Fruit fly (Drosophila melanogaster) S2 (cell line): Measurements from ENCODE around the gene CG12535.

Source experiments
- CG8478 ChIP-seq: fragments of >200 bp; optimal IDR thresholded peaks from 2 replicates; lab custom pipeline; 2018
- CTCF ChIP-seq, 2 experiments: fragments of >200 bp; optimal IDR thresholded peaks; 2 replicates each; lab custom pipeline; 2018

The CG12535 gene

dm6 chrX:3363676-3364075, 85.1 kb downstream of the CG12535 start:
- no peak for TF ChIP-seq CG8478
- no peak for TF ChIP-seq CTCF (optimal IDR thresholded peaks at IDR 0.05; lab: Kevin White, UChicago)

- TF ChIP-seq CTCF (optimal IDR thresholded peaks at IDR 0.05; lab: Kevin White, UChicago), result no peak
- TF ChIP-seq CG8478, result no peak
Measured at dm6 chrX:3362436-3362835, 86.3 kb downstream of the CG12535 start.

- TF ChIP-seq CTCF (optimal IDR thresholded peaks at IDR 0.05; lab: Kevin White, UChicago) (no peak), CG8478 (no peak)
Measured at dm6 chrX:3361675-3362074, 87.1 kb downstream of the CG12535 start.

dm6 chrX:3360437-3361075, 88.2 kb downstream of the CG12535 start:
- no peak for TF ChIP-seq CTCF (optimal IDR thresholded peaks at IDR 0.05; lab: Kevin White, UChicago)
- no peak for TF ChIP-seq CG8478

dm6 chrX:3358875-3359274, 89.9 kb downstream of the CG12535 start:
- TF ChIP-seq CTCF (optimal IDR thresholded peaks at IDR 0.05; lab: Kevin White, UChicago) (no peak), CG8478 (no peak)

dm6 chrX:3357724-3358179, 91.0 kb downstream of the CG12535 start:
- TF ChIP-seq CG8478 (no peak), CTCF (optimal IDR thresholded peaks at IDR 0.05; lab: Kevin White, UChicago) (no peak)

dm6 chrX:3356937-3357552, 91.7 kb downstream of the CG12535 start:
- TF ChIP-seq CG8478, result no peak
- TF ChIP-seq CTCF (optimal IDR thresholded peaks at IDR 0.05; lab: Kevin White, UChicago), result no peak

dm6 chrX:3356289-3356688, 92.5 kb downstream of the CG12535 start:
- TF ChIP-seq CTCF (optimal IDR thresholded peaks at IDR 0.05; lab: Kevin White, UChicago) (no peak), CG8478 (no peak)

dm6 chrX:3355180-3355579, 93.6 kb downstream of the CG12535 start:
- TF ChIP-seq CG8478, result no peak
- TF ChIP-seq CTCF (optimal IDR thresholded peaks at IDR 0.05; lab: Kevin White, UChicago), result no peak

dm6 chrX:3354439-3354838, 94.3 kb downstream of the CG12535 start:
- TF ChIP-seq CG8478, result no peak

- TF ChIP-seq CG8478 (no peak), CTCF (optimal IDR thresholded peaks at IDR 0.05; lab: Kevin White, UChicago) (no peak)
Measured at dm6 chrX:3351560-3351959, 97.2 kb downstream of the CG12535 start.

- no peak for TF ChIP-seq CG8478
- TF ChIP-seq CTCF (optimal IDR thresholded peaks at IDR 0.05; lab: Kevin White, UChicago), result no peak
Measured at dm6 chrX:3350982-3351381, 97.8 kb downstream of the CG12535 start.

- TF ChIP-seq CG8478, result no peak
- no peak for TF ChIP-seq CTCF (optimal IDR thresholded peaks at IDR 0.05; lab: Kevin White, UChicago)
Measured at dm6 chrX:3349598-3350237, 99.0 kb downstream of the CG12535 start.

dm6 chrX:3346643-3347109, 102.1 kb downstream of the CG12535 start:
- TF ChIP-seq CTCF (optimal IDR thresholded peaks at IDR 0.05; lab: Kevin White, UChicago), result no peak
- no peak for TF ChIP-seq CG8478

dm6 chrX:3344439-3345308, 104.1 kb downstream of the CG12535 start:
- TF ChIP-seq CG8478, result no peak
- no peak for TF ChIP-seq CTCF (optimal IDR thresholded peaks at IDR 0.05; lab: Kevin White, UChicago)
